Worm (Caenorhabditis elegans) whole organism, young adult: ENCODE results near the gene irld-21.

Source experiments
- hrde-1 ChIP-seq: sonication (generic microtip); optimal IDR thresholded peaks from 2 replicates; lab custom pipeline; 2016; ENCODE audit warnings: missing genetic modification characterization, mild to moderate bottlenecking, missing compliant biosample characterization, moderate library complexity, missing genotype, missing genetic modification reagents, borderline replicate concordance
- sea-2 ChIP-seq: fragments of 200-800 bp; sonication (Bioruptor generic); IDR thresholded peaks from 2 replicates; pipeline ENCODE4 v1.3.6; 2022; ENCODE audit warnings: missing genetic modification characterization, missing compliant biosample characterization

- TF ChIP-seq hrde-1 (tag; lab: Kevin White, UChicago), result no peak
- TF ChIP-seq sea-2 (GFP tag; lab: Robert Waterston, UW), result no peak
These were observed 34.9 kb upstream of the irld-21 start for ce11 chrIV:10157034-10157433.
